Worm (Caenorhabditis elegans) whole organism, mixed stage, embryonic: ENCODE measurements around the gene pod-1.

ENCODE experiments used
- M03D4.4 ChIP-seq: sonication (generic microtip); optimal IDR thresholded peaks from 2 replicates; lab custom pipeline; 2017; ENCODE audit warnings: mild to moderate bottlenecking, missing genetic modification characterization, missing compliant biosample characterization
- bed-3 ChIP-seq: fragments of 200-800 bp; sonication (Bioruptor generic); optimal IDR thresholded peaks from 3 replicates; lab custom pipeline; 2018; ENCODE audit warnings: mild to moderate bottlenecking, missing genetic modification characterization, moderate library complexity, missing compliant biosample characterization
- blmp-1 ChIP-seq: fragments of 150-350 bp; optimal IDR thresholded peaks from 2 replicates; lab custom pipeline; 2014; ENCODE audit warnings: missing biosample characterization, missing genetic modification characterization
- ceh-39 ChIP-seq: fragments of 150-350 bp; optimal IDR thresholded peaks from 2 replicates; lab custom pipeline; 2014; ENCODE audit warnings: missing biosample characterization, missing genetic modification characterization
- ceh-43 ChIP-seq: fragments of 200-800 bp; sonication (Bioruptor generic); optimal IDR thresholded peaks from 2 replicates; lab custom pipeline; 2018; ENCODE audit warnings: mild to moderate bottlenecking, missing genetic modification characterization, moderate library complexity, missing compliant biosample characterization
- ceh-83 ChIP-seq: fragments of 200-800 bp; sonication (Bioruptor generic); optimal IDR thresholded peaks from 2 replicates; lab custom pipeline; 2018; ENCODE audit warnings: mild to moderate bottlenecking, missing genetic modification characterization, missing compliant biosample characterization
- ces-1 ChIP-seq: fragments of 150-350 bp; optimal IDR thresholded peaks from 2 replicates; lab custom pipeline; 2014; ENCODE audit warnings: missing biosample characterization, missing genetic modification reagents, missing genetic modification characterization
- cnd-1 ChIP-seq: fragments of 200-800 bp; sonication (Bioruptor generic); optimal IDR thresholded peaks from 2 replicates; lab custom pipeline; 2018; ENCODE audit warnings: mild to moderate bottlenecking, missing genetic modification characterization, missing compliant biosample characterization
- drap-1 ChIP-seq: fragments of 200-800 bp; sonication (Bioruptor generic); optimal IDR thresholded peaks from 3 replicates; lab custom pipeline; 2018; ENCODE audit warnings: mild to moderate bottlenecking, missing genetic modification characterization, missing compliant biosample characterization
- elt-1 ChIP-seq: sonication (generic microtip); optimal IDR thresholded peaks from 2 replicates; lab custom pipeline; 2017; ENCODE audit warnings: missing genetic modification characterization, mild to moderate bottlenecking, missing compliant biosample characterization, antibody characterized with exemption, moderate library complexity, borderline replicate concordance; ENCODE audit not compliant: insufficient read depth
- flh-1 ChIP-seq: fragments of 200-800 bp; sonication (Bioruptor generic); optimal IDR thresholded peaks from 2 replicates; lab custom pipeline; 2018; ENCODE audit warnings: mild to moderate bottlenecking, missing genetic modification characterization, moderate library complexity, missing compliant biosample characterization
- ham-2 ChIP-seq: fragments of 200-800 bp; sonication (Bioruptor generic); optimal IDR thresholded peaks from 2 replicates; lab custom pipeline; 2018; ENCODE audit warnings: mild to moderate bottlenecking, missing genetic modification characterization, missing compliant biosample characterization
- hlh-1 ChIP-seq: fragments of 150-350 bp; optimal IDR thresholded peaks from 2 replicates; lab custom pipeline; 2014; ENCODE audit warnings: missing biosample characterization, missing genetic modification reagents, missing genetic modification characterization
- lin-13 ChIP-seq: fragments of 150-350 bp; optimal IDR thresholded peaks from 2 replicates; lab custom pipeline; 2014; ENCODE audit warnings: missing biosample characterization, missing genetic modification characterization
- lin-32 ChIP-seq: fragments of 200-800 bp; sonication (Bioruptor generic); optimal IDR thresholded peaks from 2 replicates; lab custom pipeline; 2018; ENCODE audit warnings: mild to moderate bottlenecking, missing genetic modification characterization, missing compliant biosample characterization
- lsy-2 ChIP-seq: fragments of 150-350 bp; optimal IDR thresholded peaks from 2 replicates; lab custom pipeline; 2014; ENCODE audit warnings: missing biosample characterization, missing genetic modification characterization
- mab-5 ChIP-seq: fragments of 150-350 bp; optimal IDR thresholded peaks from 2 replicates; lab custom pipeline; 2014; ENCODE audit warnings: missing biosample characterization, missing genetic modification characterization
- mep-1 ChIP-seq: fragments of 150-350 bp; optimal IDR thresholded peaks from 2 replicates; lab custom pipeline; 2017; ENCODE audit warnings: missing biosample characterization, missing genetic modification reagents, missing genetic modification characterization, inconsistent platforms
- mls-2 ChIP-seq: sonication (generic microtip); optimal IDR thresholded peaks from 2 replicates; lab custom pipeline; 2016; ENCODE audit warnings: mild to moderate bottlenecking, missing genetic modification characterization, moderate library complexity, missing compliant biosample characterization
- nhr-12 ChIP-seq: fragments of 150-350 bp; optimal IDR thresholded peaks from 2 replicates; lab custom pipeline; 2014; ENCODE audit warnings: missing biosample characterization, missing genetic modification characterization
- nhr-2 ChIP-seq: fragments of 150-350 bp; optimal IDR thresholded peaks from 2 replicates; lab custom pipeline; 2014; ENCODE audit warnings: missing biosample characterization, missing genetic modification characterization
- nhr-237 ChIP-seq: fragments of 150-350 bp; optimal IDR thresholded peaks from 2 replicates; lab custom pipeline; 2014; ENCODE audit warnings: missing biosample characterization, missing genetic modification characterization
- nhr-28 ChIP-seq: fragments of 150-350 bp; optimal IDR thresholded peaks from 2 replicates; lab custom pipeline; 2014; ENCODE audit warnings: missing biosample characterization, missing genetic modification characterization
- nhr-76 ChIP-seq: sonication (generic microtip); optimal IDR thresholded peaks from 2 replicates; lab custom pipeline; 2017; ENCODE audit warnings: missing biosample characterization, missing genetic modification characterization
- pha-4 ChIP-seq: fragments of 150-350 bp; optimal IDR thresholded peaks from 2 replicates; lab custom pipeline; 2018; ENCODE audit warnings: missing biosample characterization, missing genetic modification reagents, missing genetic modification characterization
- snpc-4 ChIP-seq: fragments of 150-350 bp; optimal IDR thresholded peaks from 2 replicates; lab custom pipeline; 2014; ENCODE audit warnings: missing biosample characterization, missing genetic modification characterization
- tbx-8 ChIP-seq: fragments of 200-800 bp; sonication (Bioruptor generic); optimal IDR thresholded peaks from 2 replicates; lab custom pipeline; 2018; ENCODE audit warnings: mild to moderate bottlenecking, missing genetic modification characterization, moderate library complexity, missing compliant biosample characterization
- unc-120 ChIP-seq: sonication (generic microtip); optimal IDR thresholded peaks from 2 replicates; lab custom pipeline; 2017; ENCODE audit warnings: missing genetic modification characterization, missing compliant biosample characterization; ENCODE audit not compliant: poor library complexity, severe bottlenecking
- unc-39 ChIP-seq: fragments of 150-350 bp; optimal IDR thresholded peaks from 2 replicates; lab custom pipeline; 2014; ENCODE audit warnings: missing biosample characterization, missing genetic modification characterization
- unc-62 ChIP-seq: fragments of 150-350 bp; optimal IDR thresholded peaks from 2 replicates; lab custom pipeline; 2014; ENCODE audit warnings: missing biosample characterization, missing genetic modification reagents, missing genetic modification characterization
- zip-8 ChIP-seq: fragments of 150-350 bp; optimal IDR thresholded peaks from 2 replicates; lab custom pipeline; 2014; ENCODE audit warnings: missing biosample characterization, missing genetic modification characterization
- ztf-11 ChIP-seq: fragments of 150-350 bp; optimal IDR thresholded peaks from 2 replicates; lab custom pipeline; 2014; ENCODE audit warnings: missing biosample characterization, missing genetic modification characterization

pod-1 gene

ce11 chrIII:13514470-13514869, 9.5 kb downstream of the pod-1 start, which contains the start of gene mlh-1:
TSS of gene mlh-1 (minus strand) at chrIII:13514570.
- TF ChIP-seq lin-32 (GFP tag; lab: Kevin White, UChicago) (no peak), ces-1 (GFP tag; lab: Kevin White, UChicago) (peak; percentile 21)

- TF ChIP-seq nhr-2, result no peak
- TF ChIP-seq mep-1, result no peak
- TF ChIP-seq mls-2, result no peak
- no peak for TF ChIP-seq M03D4.4 (tag; lab: Kevin White, UChicago)
- TF ChIP-seq blmp-1 (tag; lab: Kevin White, UChicago), result no peak
- TF ChIP-seq unc-62 (GFP tag; lab: Kevin White, UChicago), result no peak
- TF ChIP-seq elt-1, result no peak
- no peak for TF ChIP-seq nhr-28 (tag; lab: Kevin White, UChicago)
- no peak for TF ChIP-seq ces-1 (GFP tag; lab: Kevin White, UChicago)
- no peak for TF ChIP-seq zip-8 (tag; lab: Kevin White, UChicago)
- no peak for TF ChIP-seq unc-120 (tag; lab: Kevin White, UChicago)
- no peak for TF ChIP-seq hlh-1 (tag; lab: Kevin White, UChicago)
- no peak for TF ChIP-seq bed-3 (GFP tag; lab: Kevin White, UChicago)
- TF ChIP-seq mab-5 (tag; lab: Kevin White, UChicago), result no peak
- no peak for TF ChIP-seq pha-4 (tag; lab: Kevin White, UChicago)
These were observed 13.2 kb downstream of the pod-1 start for ce11 chrIII:13510753-13511152.

- TF ChIP-seq flh-1 (GFP tag; lab: Kevin White, UChicago), result no peak
- no peak for TF ChIP-seq ceh-43 (GFP tag; lab: Kevin White, UChicago)
- no peak for TF ChIP-seq pha-4 (tag; lab: Kevin White, UChicago)
- TF ChIP-seq M03D4.4 (tag; lab: Kevin White, UChicago), result no peak
- TF ChIP-seq unc-120 (tag; lab: Kevin White, UChicago), result no peak
These were observed 18.2 kb downstream of the pod-1 start, which contains the start of gene T28A8.3 for ce11 chrIII:13505718-13506117. TSS of gene T28A8.3 (plus strand) at chrIII:13506018.

ce11 chrIII:13503379-13503778, 20.5 kb downstream of the pod-1 start, which contains the start of gene T28A8.4:
TSS of gene T28A8.4 (plus strand) at chrIII:13503679.
- TF ChIP-seq nhr-76 (tag; lab: Kevin White, UChicago) (no peak), tbx-8 (GFP tag; lab: Kevin White, UChicago) (no peak), mab-5 (tag; lab: Kevin White, UChicago) (no peak)

ce11 chrIII:13502513-13502912, 21.4 kb downstream of the pod-1 start, which contains the start of gene T28A8.8:
TSS of gene T28A8.8 (plus strand) at chrIII:13502813.
- TF ChIP-seq nhr-28 (tag; lab: Kevin White, UChicago), result no peak
- TF ChIP-seq cnd-1 (tag; lab: Kevin White, UChicago), result no peak
- TF ChIP-seq unc-62 (GFP tag; lab: Kevin White, UChicago), result no peak
- TF ChIP-seq lsy-2 (tag; lab: Kevin White, UChicago), result no peak
- TF ChIP-seq mab-5 (tag; lab: Kevin White, UChicago), result no peak
- no peak for TF ChIP-seq pha-4 (tag; lab: Kevin White, UChicago)
- TF ChIP-seq ztf-11, result no peak
- TF ChIP-seq ceh-83, result no peak
- TF ChIP-seq lin-32 (GFP tag; lab: Kevin White, UChicago), result no peak
- no peak for TF ChIP-seq mep-1
- TF ChIP-seq snpc-4, result no peak
- TF ChIP-seq nhr-2, result no peak
- no peak for TF ChIP-seq lin-13 (tag; lab: Kevin White, UChicago)
- no peak for TF ChIP-seq blmp-1 (tag; lab: Kevin White, UChicago)
- TF ChIP-seq tbx-8 (GFP tag; lab: Kevin White, UChicago), result no peak
- TF ChIP-seq unc-39, result no peak
- TF ChIP-seq ces-1 (GFP tag; lab: Kevin White, UChicago), result no peak
- TF ChIP-seq mls-2, result no peak
- no peak for TF ChIP-seq ham-2 (GFP tag; lab: Kevin White, UChicago)
- no peak for TF ChIP-seq flh-1 (GFP tag; lab: Kevin White, UChicago)
- TF ChIP-seq, all 35 proteins: peak for 0

- no peak for TF ChIP-seq ham-2 (GFP tag; lab: Kevin White, UChicago)
- no peak for TF ChIP-seq nhr-237
- no peak for TF ChIP-seq lin-13 (tag; lab: Kevin White, UChicago)
- TF ChIP-seq ceh-39 (tag; lab: Kevin White, UChicago), result no peak
- no peak for TF ChIP-seq flh-1 (GFP tag; lab: Kevin White, UChicago)
- TF ChIP-seq ztf-11, result no peak
- TF ChIP-seq ces-1 (GFP tag; lab: Kevin White, UChicago), result no peak
- no peak for TF ChIP-seq zip-8 (tag; lab: Kevin White, UChicago)
- TF ChIP-seq blmp-1 (tag; lab: Kevin White, UChicago), result no peak
- TF ChIP-seq nhr-2, result no peak
- TF ChIP-seq drap-1 (GFP tag; lab: Kevin White, UChicago), result no peak
- no peak for TF ChIP-seq nhr-12 (tag; lab: Kevin White, UChicago)
- TF ChIP-seq, all 35 proteins: peak for 0
These were observed 22.3 kb downstream of the pod-1 start, which contains the start of gene T28A8.5 for ce11 chrIII:13501599-13501998. TSS of gene T28A8.5 (plus strand) at chrIII:13501630.
